Fruit fly (Drosophila melanogaster): ENCODE measurements around the gene nmd.

The nmd gene

dm6 chr2L:10276436-10276835 is 27.3 kb downstream of the nmd start:
- TF ChIP-seq woc (GFP tag; optimal IDR thresholded peaks at IDR 0.05): no peak
- TF ChIP-seq psq (GFP tag; optimal IDR thresholded peaks at IDR 0.05): peak; percentile 18

dm6 chr2L:10272224-10272623 is 31.5 kb downstream of the nmd start, which contains the start of gene trk:
Gene trk (minus strand): TSS chr2L:10272324.
- TF ChIP-seq jim (GFP tag; optimal IDR thresholded peaks at IDR 0.05): no peak
- TF ChIP-seq N (GFP tag; optimal IDR thresholded peaks at IDR 0.05): no peak
- no peak for TF ChIP-seq foxo (GFP tag; optimal IDR thresholded peaks at IDR 0.05)
- TF ChIP-seq Hr83 (GFP tag; optimal IDR thresholded peaks at IDR 0.05; ENCODE audit: poor library complexity, severe bottlenecking): no peak
- TF ChIP-seq Hnf4 (GFP tag; optimal IDR thresholded peaks at IDR 0.05): no peak
- TF ChIP-seq Dif (GFP tag; optimal IDR thresholded peaks at IDR 0.05; ENCODE audit: partially characterized antibody): no peak
- no peak for TF ChIP-seq Myc (optimal IDR thresholded peaks at IDR 0.05)
- TF ChIP-seq dmrt93B (GFP tag; optimal IDR thresholded peaks at IDR 0.05): no peak
- TF ChIP-seq CrebA (GFP tag; optimal IDR thresholded peaks at IDR 0.05; ENCODE audit: borderline replicate concordance): no peak
- no peak for TF ChIP-seq pan (optimal IDR thresholded peaks at IDR 0.05)
- TF ChIP-seq woc (GFP tag; optimal IDR thresholded peaks at IDR 0.05): no peak
- TF ChIP-seq psq (GFP tag; optimal IDR thresholded peaks at IDR 0.05): no peak

dm6 chr2L:10269854-10270253 is 33.9 kb downstream of the nmd start, which contains the start of gene Mulk:
Gene Mulk (plus strand): TSS chr2L:10270051.
- peak in 1 of 2 experiments; percentile 50 for TF ChIP-seq foxo (GFP tag; optimal IDR thresholded peaks at IDR 0.05)
- TF ChIP-seq sage (GFP tag; optimal IDR thresholded peaks at IDR 0.05): peak; percentile 67
- TF ChIP-seq br (GFP tag; optimal IDR thresholded peaks at IDR 0.05): no peak

dm6 chr2L:10268688-10269087 is 35.1 kb downstream of the nmd start, which contains the start of gene CG4957:
Gene CG4957 (plus strand): TSS chr2L:10268872.
- TF ChIP-seq Myc (optimal IDR thresholded peaks at IDR 0.05) (peak; percentile 26), sage (GFP tag; optimal IDR thresholded peaks at IDR 0.05) (no peak), Dfd (GFP tag; optimal IDR thresholded peaks at IDR 0.05) (no peak), CrebA (GFP tag; optimal IDR thresholded peaks at IDR 0.05; ENCODE audit: borderline replicate concordance) (no peak), OdsH (GFP tag; optimal IDR thresholded peaks at IDR 0.05) (no peak), tai (GFP tag; optimal IDR thresholded peaks at IDR 0.05) (no peak)

dm6 chr2L:10266511-10266910 is 37.2 kb downstream of the nmd start, which contains the start of gene CG4953:
Gene CG4953 (plus strand): TSS chr2L:10266703.
- TF ChIP-seq N (GFP tag; optimal IDR thresholded peaks at IDR 0.05) (no peak), Sp1 (GFP tag; optimal IDR thresholded peaks at IDR 0.05) (no peak)

dm6 chr2L:10265129-10265528 is 38.6 kb downstream of the nmd start, which contains the start of gene Mob3:
Gene Mob3 (plus strand): TSS chr2L:10265336.
- TF ChIP-seq rgr (GFP tag; optimal IDR thresholded peaks at IDR 0.05) (no peak), Jra (GFP tag; optimal IDR thresholded peaks at IDR 0.05) (no peak), dsf (GFP tag; optimal IDR thresholded peaks at IDR 0.05; ENCODE audit: borderline replicate concordance) (no peak), Hnf4 (GFP tag; optimal IDR thresholded peaks at IDR 0.05) (peak; percentile 43), dl (GFP tag; optimal IDR thresholded peaks at IDR 0.05; ENCODE audit: insufficient read depth in 1 of 2, partially characterized antibody in 2 of 2) (no peak), woc (GFP tag; optimal IDR thresholded peaks at IDR 0.05) (peak; percentile 39), sage (GFP tag; optimal IDR thresholded peaks at IDR 0.05) (peak; percentile 56)

dm6 chr2L:10263830-10264634 is 39.7 kb downstream of the nmd start, which contains the start of gene REPTOR-BP:
Gene REPTOR-BP (plus strand): TSS chr2L:10264125.
- TF ChIP-seq brk (GFP tag; optimal IDR thresholded peaks at IDR 0.05) (peak; percentile 67), psq (GFP tag; optimal IDR thresholded peaks at IDR 0.05) (peak; percentile 0), br (GFP tag; optimal IDR thresholded peaks at IDR 0.05) (no peak), Myc (optimal IDR thresholded peaks at IDR 0.05) (no peak), foxo (GFP tag; optimal IDR thresholded peaks at IDR 0.05) (no peak), dl (GFP tag; optimal IDR thresholded peaks at IDR 0.05; ENCODE audit: insufficient read depth in 1 of 2, partially characterized antibody in 2 of 2) (no peak), Vsx2 (GFP tag; optimal IDR thresholded peaks at IDR 0.05; ENCODE audit: partially characterized antibody) (no peak), sage (GFP tag; optimal IDR thresholded peaks at IDR 0.05) (peak; percentile 58), woc (GFP tag; optimal IDR thresholded peaks at IDR 0.05) (no peak), CrebA (GFP tag; optimal IDR thresholded peaks at IDR 0.05; ENCODE audit: borderline replicate concordance) (no peak), Abd-B (GFP tag; optimal IDR thresholded peaks at IDR 0.05) (no peak)

All from whole organism, wandering third instar larva.